Worm (Caenorhabditis elegans): ENCODE data around the gene C06E1.11.
A peak's percentile ranks its signal among the peaks of the same experiment; 100 is the strongest.

Gene C06E1.11

ce11 chrIII:8571845-8572244, 44.6 kb downstream of the C06E1.11 start:
- TF ChIP-seq Y22D7AL.16 (tag; optimal IDR thresholded peaks at IDR 0.05) (no peak), lim-6 (tag; optimal IDR thresholded peaks at IDR 0.05) (no peak), gmeb-2 (tag; optimal IDR thresholded peaks at IDR 0.05) (no peak), pat-9 (tag; optimal IDR thresholded peaks at IDR 0.05) (no peak), ref-2 (tag; optimal IDR thresholded peaks at IDR 0.05) (peak; percentile 3), tbx-2 (tag; optimal IDR thresholded peaks at IDR 0.05) (no peak), unc-42 (tag; optimal IDR thresholded peaks at IDR 0.05) (peak; percentile 65), dve-1 (tag; optimal IDR thresholded peaks at IDR 0.05) (no peak), mec-3 (tag; optimal IDR thresholded peaks at IDR 0.05; ENCODE audit: borderline replicate concordance) (no peak), T23F11.4 (GFP tag; optimal IDR thresholded peaks at IDR 0.05) (no peak)

DNA sequence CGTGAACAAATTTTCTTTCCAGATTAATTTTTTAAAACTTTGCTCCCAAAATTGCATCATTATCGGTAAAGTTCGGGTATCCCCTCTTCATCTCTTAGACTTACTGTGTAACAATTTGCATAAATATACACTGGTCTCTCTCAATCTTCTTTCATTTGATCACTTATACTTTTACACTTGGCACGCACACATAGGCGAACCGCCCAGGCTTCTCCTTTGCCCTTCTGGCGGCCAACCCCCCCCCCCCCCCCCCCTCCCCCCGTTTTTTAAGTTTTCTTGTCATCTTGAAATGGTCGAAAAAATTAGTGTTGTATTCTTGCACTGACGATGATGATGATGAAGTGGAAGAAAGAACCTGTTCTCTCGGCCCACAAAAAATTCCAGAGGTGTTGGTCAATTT, 46.2 kb downstream of the C06E1.11 start:
- TF ChIP-seq zip-5 (tag; optimal IDR thresholded peaks at IDR 0.05) (no peak), hlh-8 (tag; optimal IDR thresholded peaks at IDR 0.05) (no peak), K09A11.1 (tag; optimal IDR thresholded peaks at IDR 0.05; ENCODE audit: insufficient read depth) (no peak), ceh-9 (tag; optimal IDR thresholded peaks at IDR 0.05) (no peak), che-1 (tag; optimal IDR thresholded peaks at IDR 0.05) (no peak), nhr-232 (tag; optimal IDR thresholded peaks at IDR 0.05) (no peak), ceh-2 (tag; optimal IDR thresholded peaks at IDR 0.05) (no peak), ceh-22 (tag; optimal IDR thresholded peaks at IDR 0.05) (no peak), hlh-15 (tag; optimal IDR thresholded peaks at IDR 0.05) (no peak), pqm-1 (tag; optimal IDR thresholded peaks at IDR 0.05) (no peak)
